Worm (Caenorhabditis elegans): Measurements from ENCODE around the gene ZK897.10.

Gene ZK897.10

ce11 chrIV:12765067-12765466 lies at the start of gene ZK897.10:
ZK897.10 (plus strand) TSS chrIV:12765351.
- no peak for TF ChIP-seq mec-3 (tag; optimal IDR thresholded peaks at IDR 0.05; ENCODE audit: borderline replicate concordance)
- TF ChIP-seq elt-2 (tag; optimal IDR thresholded peaks at IDR 0.05), result peak; percentile 86
- no peak for TF ChIP-seq rnt-1 (tag; optimal IDR thresholded peaks at IDR 0.05)
- no peak for TF ChIP-seq unc-42 (tag; optimal IDR thresholded peaks at IDR 0.05)
- TF ChIP-seq ceh-22 (tag; optimal IDR thresholded peaks at IDR 0.05), result no peak

ce11 chrIV:12715947-12716382 lies 49.2 kb upstream of the ZK897.10 start:
- TF ChIP-seq pros-1 (tag; optimal IDR thresholded peaks at IDR 0.05), result no peak
- TF ChIP-seq ttx-3 (tag; optimal IDR thresholded peaks at IDR 0.05), result no peak
- peak; percentile 51 for TF ChIP-seq hlh-30 (tag; optimal IDR thresholded peaks at IDR 0.05; ENCODE audit: insufficient read depth)
- no peak for TF ChIP-seq ceh-34 (tag; optimal IDR thresholded peaks at IDR 0.05)
- peak; percentile 43 for TF ChIP-seq elt-2 (tag; optimal IDR thresholded peaks at IDR 0.05)

- TF ChIP-seq hlh-13 (GFP tag; optimal IDR thresholded peaks at IDR 0.05), result no peak
- TF ChIP-seq zip-5 (tag; optimal IDR thresholded peaks at IDR 0.05), result no peak
- TF ChIP-seq ceh-14 (tag; optimal IDR thresholded peaks at IDR 0.05), result no peak
- TF ChIP-seq rnt-1 (tag; optimal IDR thresholded peaks at IDR 0.05), result no peak
- TF ChIP-seq hlh-15 (tag; optimal IDR thresholded peaks at IDR 0.05), result no peak
- TF ChIP-seq K02D7.2 (tag; optimal IDR thresholded peaks at IDR 0.05), result no peak
- TF ChIP-seq pat-9 (tag; optimal IDR thresholded peaks at IDR 0.05), result no peak
- no peak for TF ChIP-seq odd-2 (tag; optimal IDR thresholded peaks at IDR 0.05)
- TF ChIP-seq mec-3 (tag; optimal IDR thresholded peaks at IDR 0.05; ENCODE audit: borderline replicate concordance), result no peak
- TF ChIP-seq ceh-24 (tag; optimal IDR thresholded peaks at IDR 0.05), result no peak
These were observed 47.6 kb upstream of the ZK897.10 start, which contains the start of gene C27D8.1 for ce11 chrIV:12717531-12717930. C27D8.1 (plus strand) TSS chrIV:12717831.

- TF ChIP-seq K09A11.1 (tag; optimal IDR thresholded peaks at IDR 0.05; ENCODE audit: insufficient read depth) (no peak), rnt-1 (tag; optimal IDR thresholded peaks at IDR 0.05) (no peak), ref-2 (tag; optimal IDR thresholded peaks at IDR 0.05) (no peak), hlh-13 (GFP tag; optimal IDR thresholded peaks at IDR 0.05) (no peak), ceh-22 (tag; optimal IDR thresholded peaks at IDR 0.05) (no peak), fkh-6 (tag; optimal IDR thresholded peaks at IDR 0.05) (no peak), pax-1 (tag; optimal IDR thresholded peaks at IDR 0.05) (no peak), fax-1 (tag; optimal IDR thresholded peaks at IDR 0.05) (no peak), pag-3 (tag; optimal IDR thresholded peaks at IDR 0.05; ENCODE audit: borderline replicate concordance) (no peak), sdc-2 (tag; optimal IDR thresholded peaks at IDR 0.05) (no peak), C08G9.2 (tag; optimal IDR thresholded peaks at IDR 0.05) (no peak), nhr-232 (tag; optimal IDR thresholded peaks at IDR 0.05) (no peak), unc-42 (tag; optimal IDR thresholded peaks at IDR 0.05) (no peak), eyg-1 (tag; optimal IDR thresholded peaks at IDR 0.05) (no peak), dmd-4 (tag; optimal IDR thresholded peaks at IDR 0.05; ENCODE audit: borderline replicate concordance) (no peak), syd-9 (tag; optimal IDR thresholded peaks at IDR 0.05) (no peak), tbx-7 (tag; optimal IDR thresholded peaks at IDR 0.05) (no peak), hlh-30 (tag; optimal IDR thresholded peaks at IDR 0.05; ENCODE audit: insufficient read depth) (no peak)
These were observed 45.5 kb upstream of the ZK897.10 start, which contains the start of gene idpp-7 for ce11 chrIV:12719664-12720063. idpp-7 (plus strand) TSS chrIV:12719964.

- TF ChIP-seq npax-4 (tag; optimal IDR thresholded peaks at IDR 0.05), result no peak
These were observed 44.0 kb upstream of the ZK897.10 start, which contains the start of gene T23F6.2 for ce11 chrIV:12721106-12721505. T23F6.2 (plus strand) TSS chrIV:12721356.

ce11 chrIV:12724641-12725040 lies 40.5 kb upstream of the ZK897.10 start, which contains the start of the genes T23F6.3 and rbd-1:
T23F6.3 (minus strand) TSS chrIV:12724760.
rbd-1 (plus strand) TSS chrIV:12724986.
- TF ChIP-seq eyg-1 (tag; optimal IDR thresholded peaks at IDR 0.05), result no peak
- peak; percentile 89 for TF ChIP-seq tbx-2 (tag; optimal IDR thresholded peaks at IDR 0.05)
- no peak for TF ChIP-seq ceh-48 (tag; optimal IDR thresholded peaks at IDR 0.05)
- peak; percentile 43 for TF ChIP-seq mec-3 (tag; optimal IDR thresholded peaks at IDR 0.05; ENCODE audit: borderline replicate concordance)
- TF ChIP-seq ceh-31 (tag; optimal IDR thresholded peaks at IDR 0.05), result peak; percentile 97
- peak; percentile 76 for TF ChIP-seq C08G9.2 (tag; optimal IDR thresholded peaks at IDR 0.05)
- TF ChIP-seq fax-1 (tag; optimal IDR thresholded peaks at IDR 0.05), result peak; percentile 62
- TF ChIP-seq Y22D7AL.16 (tag; optimal IDR thresholded peaks at IDR 0.05), result peak; percentile 7
- TF ChIP-seq ceh-45 (GFP tag; IDR thresholded peaks at IDR 0.05), result no peak
- TF ChIP-seq dve-1 (tag; optimal IDR thresholded peaks at IDR 0.05), result peak; percentile 61
- peak; percentile 62 for TF ChIP-seq zip-5 (tag; optimal IDR thresholded peaks at IDR 0.05)
- TF ChIP-seq ceh-18 (tag; optimal IDR thresholded peaks at IDR 0.05), result peak; percentile 66
- peak; percentile 29 for TF ChIP-seq ahr-1 (tag; optimal IDR thresholded peaks at IDR 0.05)
- no peak for TF ChIP-seq pha-2 (tag; optimal IDR thresholded peaks at IDR 0.05)
- no peak for TF ChIP-seq elt-4 (tag; optimal IDR thresholded peaks at IDR 0.05)
- TF ChIP-seq ttx-3 (tag; optimal IDR thresholded peaks at IDR 0.05), result no peak
- peak; percentile 83 for TF ChIP-seq ceh-2 (tag; optimal IDR thresholded peaks at IDR 0.05)
- TF ChIP-seq ztf-16 (tag; optimal IDR thresholded peaks at IDR 0.05), result no peak
